Fruit fly (Drosophila melanogaster) whole organism, wandering third instar larva: ENCODE results near the gene Ge-1.

ENCODE experiments used
- Abd-B ChIP-seq: fragments of >200 bp; optimal IDR thresholded peaks from 2 replicates; lab custom pipeline; 2017; ENCODE audit warnings: missing biosample characterization, missing genetic modification characterization
- CG32264 ChIP-seq: fragments of 200-800 bp; sonication (Bioruptor generic); optimal IDR thresholded peaks from 2 replicates; lab custom pipeline; 2016; ENCODE audit warnings: missing biosample characterization, missing genetic modification characterization
- CG9705 ChIP-seq: fragments of 200-800 bp; sonication (Bioruptor generic); optimal IDR thresholded peaks from 2 replicates; lab custom pipeline; 2018; ENCODE audit warnings: missing biosample characterization, mild to moderate bottlenecking, missing genetic modification characterization
- CrebA ChIP-seq: fragments of 200-800 bp; sonication (Bioruptor generic); optimal IDR thresholded peaks from 2 replicates; lab custom pipeline; 2016; ENCODE audit warnings: missing biosample characterization, mild to moderate bottlenecking, missing genetic modification characterization, borderline replicate concordance
- Dfd ChIP-seq: fragments of >200 bp; optimal IDR thresholded peaks from 2 replicates; lab custom pipeline; 2017; ENCODE audit warnings: missing biosample characterization, missing genetic modification characterization
- Dif ChIP-seq: fragments of 200-275, 200-300 bp; sonication (Bioruptor generic); optimal IDR thresholded peaks from 2 replicates; lab custom pipeline; 2018; ENCODE audit warnings: missing biosample characterization, missing genetic modification characterization; ENCODE audit not compliant: partially characterized antibody
- GATAd ChIP-seq: sonication (Bioruptor generic); optimal IDR thresholded peaks from 2 replicates; lab custom pipeline; 2016; ENCODE audit warnings: missing biosample characterization, missing genetic modification characterization
- HLH106 ChIP-seq: fragments of 200-800 bp; optimal IDR thresholded peaks from 3 replicates; lab custom pipeline; 2019; ENCODE audit warnings: missing biosample characterization, mild to moderate bottlenecking, missing genetic modification characterization, moderate library complexity
- Hnf4 ChIP-seq: fragments of 200-800 bp; sonication (Bioruptor generic); optimal IDR thresholded peaks from 2 replicates; lab custom pipeline; 2016; ENCODE audit warnings: missing biosample characterization, mild to moderate bottlenecking, missing genetic modification characterization
- Hr78 ChIP-seq: fragments of >200 bp; optimal IDR thresholded peaks from 2 replicates; lab custom pipeline; 2017; ENCODE audit warnings: missing biosample characterization, missing genetic modification characterization
- Hr83 ChIP-seq: fragments of 200-300 bp; sonication (Bioruptor generic); optimal IDR thresholded peaks from 2 replicates; lab custom pipeline; 2016; ENCODE audit warnings: missing biosample characterization, mild to moderate bottlenecking, missing genetic modification characterization, moderate library complexity; ENCODE audit not compliant: poor library complexity, severe bottlenecking
- Jra ChIP-seq: sonication (Bioruptor generic); optimal IDR thresholded peaks from 2 replicates; lab custom pipeline; 2016; ENCODE audit warnings: missing biosample characterization, missing genetic modification characterization
- Mio ChIP-seq: sonication (Bioruptor generic); optimal IDR thresholded peaks from 2 replicates; lab custom pipeline; 2016; ENCODE audit warnings: missing biosample characterization, missing genetic modification characterization
- Myc ChIP-seq: fragments of >200 bp; optimal IDR thresholded peaks from 2 replicates; lab custom pipeline; 2017
- N ChIP-seq: fragments of >200 bp; optimal IDR thresholded peaks from 2 replicates; lab custom pipeline; 2018; ENCODE audit warnings: missing biosample characterization, missing external identifiers, missing genetic modification characterization
- OdsH ChIP-seq: fragments of 200-800 bp; sonication (Bioruptor generic); optimal IDR thresholded peaks from 2 replicates; lab custom pipeline; 2016; ENCODE audit warnings: missing biosample characterization, mild to moderate bottlenecking, missing genetic modification characterization
- Rel ChIP-seq, 2 experiments: fragments of 200-800 bp; sonication (Bioruptor generic) in 1 of 2; optimal IDR thresholded peaks; 2 replicates in 1 of 2; 3 replicates in 1 of 2; lab custom pipeline; 2016 to 2019; ENCODE audit warnings: mild to moderate bottlenecking in 2 of 2, missing biosample characterization in 2 of 2, missing genetic modification characterization in 2 of 2, moderate library complexity in 1 of 2
- Sp1 ChIP-seq: fragments of 200-800 bp; sonication (Bioruptor generic); optimal IDR thresholded peaks from 3 replicates; lab custom pipeline; 2019; ENCODE audit warnings: missing biosample characterization, mild to moderate bottlenecking, missing genetic modification characterization, moderate library complexity
- Vsx2 ChIP-seq: fragments of 200-300, 225-300 bp; sonication (Bioruptor generic); optimal IDR thresholded peaks from 2 replicates; lab custom pipeline; 2018; ENCODE audit warnings: missing biosample characterization, missing genetic modification characterization; ENCODE audit not compliant: partially characterized antibody
- br ChIP-seq: fragments of 200-800 bp; sonication (Bioruptor generic); optimal IDR thresholded peaks from 2 replicates; lab custom pipeline; 2016; ENCODE audit warnings: missing biosample characterization, missing genetic modification characterization
- brk ChIP-seq: fragments of 200-800 bp; sonication (Bioruptor generic); optimal IDR thresholded peaks from 2 replicates; lab custom pipeline; 2016; ENCODE audit warnings: missing biosample characterization, mild to moderate bottlenecking, missing genetic modification characterization
- dl ChIP-seq, 2 experiments: fragments of 175-275, 200-275 bp in 1 of 2; fragments of 200-275 bp in 1 of 2; sonication (Bioruptor generic); optimal IDR thresholded peaks; lab custom pipeline; 2018; ENCODE audit warnings: mild to moderate bottlenecking in 2 of 2, missing biosample characterization in 2 of 2, missing genetic modification characterization in 2 of 2, moderate library complexity in 2 of 2; ENCODE audit not compliant: partially characterized antibody in 2 of 2, insufficient read depth in 1 of 2
- dmrt93B ChIP-seq: fragments of 200-800 bp; sonication (Bioruptor generic); optimal IDR thresholded peaks from 2 replicates; lab custom pipeline; 2018; ENCODE audit warnings: missing biosample characterization, mild to moderate bottlenecking, missing genetic modification characterization
- dsf ChIP-seq: sonication (Bioruptor generic); optimal IDR thresholded peaks from 2 replicates; lab custom pipeline; 2016; ENCODE audit warnings: missing biosample characterization, missing genetic modification characterization, borderline replicate concordance
- ey ChIP-seq: fragments of 200-800 bp; sonication (Bioruptor generic); optimal IDR thresholded peaks from 2 replicates; lab custom pipeline; 2016; ENCODE audit warnings: missing biosample characterization, missing genetic modification characterization
- foxo ChIP-seq, 2 experiments: fragments of 200-800 bp; sonication (Bioruptor generic); optimal IDR thresholded peaks; 2 replicates in 1 of 2; 3 replicates in 1 of 2; lab custom pipeline; 2016 to 2017; ENCODE audit warnings: missing biosample characterization in 2 of 2, missing genetic modification characterization in 2 of 2
- fru ChIP-seq: fragments of 200-800 bp; sonication (Bioruptor generic); optimal IDR thresholded peaks from 3 replicates; lab custom pipeline; 2016; ENCODE audit warnings: missing biosample characterization, mild to moderate bottlenecking, missing genetic modification characterization
- h ChIP-seq: fragments of 200-800 bp; sonication (Bioruptor generic); optimal IDR thresholded peaks from 3 replicates; lab custom pipeline; 2016; ENCODE audit warnings: missing biosample characterization, mild to moderate bottlenecking, missing genetic modification characterization
- jim ChIP-seq: fragments of 175-275, 200-325 bp; sonication (Bioruptor generic); optimal IDR thresholded peaks from 2 replicates; lab custom pipeline; 2016; ENCODE audit warnings: missing biosample characterization, mild to moderate bottlenecking, missing genetic modification characterization
- lola ChIP-seq: fragments of >200 bp; optimal IDR thresholded peaks from 2 replicates; lab custom pipeline; 2017; ENCODE audit warnings: missing biosample characterization, missing genetic modification characterization
- pan ChIP-seq: fragments of >200 bp; optimal IDR thresholded peaks from 2 replicates; lab custom pipeline; 2017
- psq ChIP-seq: fragments of 200-800 bp; sonication (Bioruptor generic); optimal IDR thresholded peaks from 3 replicates; lab custom pipeline; 2017; ENCODE audit warnings: missing biosample characterization, mild to moderate bottlenecking, missing genetic modification characterization, moderate library complexity
- rgr ChIP-seq: fragments of 200-800 bp; sonication (Bioruptor generic); optimal IDR thresholded peaks from 3 replicates; lab custom pipeline; 2016; ENCODE audit warnings: missing biosample characterization, mild to moderate bottlenecking, missing genetic modification characterization
- sage ChIP-seq: fragments of 200-800 bp; sonication (Bioruptor generic); optimal IDR thresholded peaks from 2 replicates; lab custom pipeline; 2016; ENCODE audit warnings: missing biosample characterization, mild to moderate bottlenecking, missing genetic modification characterization
- sv ChIP-seq: fragments of 200-800 bp; sonication (Bioruptor generic); optimal IDR thresholded peaks from 3 replicates; lab custom pipeline; 2016; ENCODE audit warnings: missing biosample characterization, missing genetic modification characterization
- tai ChIP-seq: sonication (Bioruptor generic); optimal IDR thresholded peaks from 2 replicates; lab custom pipeline; 2016; ENCODE audit warnings: missing biosample characterization, missing genetic modification characterization
- usp ChIP-seq: fragments of >200 bp; optimal IDR thresholded peaks from 2 replicates; lab custom pipeline; 2017; ENCODE audit warnings: missing biosample characterization, missing genetic modification characterization
- woc ChIP-seq: sonication (Bioruptor generic); optimal IDR thresholded peaks from 2 replicates; lab custom pipeline; 2016; ENCODE audit warnings: missing biosample characterization, mild to moderate bottlenecking, missing genetic modification characterization

Gene Ge-1

dm6 chr2L:11052493-11052788 lies 48.2 kb downstream of the Ge-1 start:
- TF ChIP-seq rgr (GFP tag; lab: Kevin White, UChicago), result peak; percentile 36
- TF ChIP-seq ey (GFP tag; lab: Kevin White, UChicago), result no peak
- no peak for TF ChIP-seq Hr83 (GFP tag; lab: Kevin White, UChicago)
- no peak for TF ChIP-seq Dif (GFP tag; lab: Kevin White, UChicago)
- no peak for TF ChIP-seq jim (GFP tag; lab: Kevin White, UChicago)
- no peak for TF ChIP-seq GATAd
- peak; percentile 61 for TF ChIP-seq Sp1 (GFP tag; lab: Kevin White, UChicago)
- TF ChIP-seq br (GFP tag; lab: Kevin White, UChicago), result no peak
- TF ChIP-seq CG32264 (GFP tag; lab: Kevin White, UChicago), result no peak
- TF ChIP-seq foxo (GFP tag; optimal IDR thresholded peaks at IDR 0.05; lab: Kevin White, UChicago), result peak in 1 of 2 experiments; percentile 24
- no peak for TF ChIP-seq Mio (GFP tag; lab: Kevin White, UChicago)
- peak; percentile 84 for TF ChIP-seq fru (GFP tag; lab: Kevin White, UChicago)
- no peak for TF ChIP-seq sv
- no peak for TF ChIP-seq Myc (lab: Kevin White, UChicago)
- no peak for TF ChIP-seq brk (GFP tag; lab: Kevin White, UChicago)
- no peak for TF ChIP-seq Rel (GFP tag; optimal IDR thresholded peaks at IDR 0.05; lab: Kevin White, UChicago)
- no peak for TF ChIP-seq Rel (tag; optimal IDR thresholded peaks at IDR 0.05; lab: Kevin White, UChicago)
- no peak for TF ChIP-seq CG9705
- no peak for TF ChIP-seq h (GFP tag; lab: Kevin White, UChicago)
- TF ChIP-seq sage (GFP tag; lab: Kevin White, UChicago), result peak; percentile 36
- peak; percentile 30 for TF ChIP-seq dmrt93B
- no peak for TF ChIP-seq Dfd (GFP tag; lab: Kevin White, UChicago)
- no peak for TF ChIP-seq tai (GFP tag; lab: Kevin White, UChicago)
- no peak for TF ChIP-seq dl (GFP tag; optimal IDR thresholded peaks at IDR 0.05; lab: Kevin White, UChicago; ENCODE audit: insufficient read depth in 1 of 2, partially characterized antibody in 2 of 2)
- no peak for TF ChIP-seq OdsH (GFP tag; lab: Kevin White, UChicago)
- no peak for TF ChIP-seq psq (GFP tag; lab: Kevin White, UChicago)
- TF ChIP-seq Vsx2 (GFP tag; lab: Kevin White, UChicago), result no peak
- no peak for TF ChIP-seq woc
- no peak for TF ChIP-seq Jra (GFP tag; lab: Kevin White, UChicago)
- no peak for TF ChIP-seq pan (lab: Kevin White, UChicago)
- TF ChIP-seq dsf (GFP tag; lab: Kevin White, UChicago), result no peak
- no peak for TF ChIP-seq lola (GFP tag; lab: Kevin White, UChicago)
- no peak for TF ChIP-seq usp
- TF ChIP-seq Hnf4, result peak; percentile 6
- TF ChIP-seq N (GFP tag; lab: Kevin White, UChicago), result no peak
- no peak for TF ChIP-seq CrebA
- no peak for TF ChIP-seq Hr78
- TF ChIP-seq HLH106, result peak; percentile 74
- no peak for TF ChIP-seq Abd-B (GFP tag; lab: Kevin White, UChicago)

- TF ChIP-seq pan (lab: Kevin White, UChicago), result no peak
- TF ChIP-seq Abd-B (GFP tag; lab: Kevin White, UChicago), result no peak
- TF ChIP-seq Vsx2 (GFP tag; lab: Kevin White, UChicago), result no peak
- peak; percentile 43 for TF ChIP-seq ey (GFP tag; lab: Kevin White, UChicago)
- TF ChIP-seq CG9705, result no peak
- no peak for TF ChIP-seq Dif (GFP tag; lab: Kevin White, UChicago)
- TF ChIP-seq usp, result no peak
- TF ChIP-seq GATAd, result no peak
- TF ChIP-seq Sp1 (GFP tag; lab: Kevin White, UChicago), result no peak
- TF ChIP-seq h (GFP tag; lab: Kevin White, UChicago), result peak; percentile 44
- peak; percentile 18 for TF ChIP-seq HLH106
- TF ChIP-seq sv, result no peak
- TF ChIP-seq br (GFP tag; lab: Kevin White, UChicago), result no peak
- TF ChIP-seq brk (GFP tag; lab: Kevin White, UChicago), result no peak
- no peak for TF ChIP-seq CG32264 (GFP tag; lab: Kevin White, UChicago)
- peak in 1 of 2 experiments; percentile 18 for TF ChIP-seq foxo (GFP tag; optimal IDR thresholded peaks at IDR 0.05; lab: Kevin White, UChicago)
- TF ChIP-seq Hr78, result no peak
- TF ChIP-seq lola (GFP tag; lab: Kevin White, UChicago), result no peak
- no peak for TF ChIP-seq psq (GFP tag; lab: Kevin White, UChicago)
- TF ChIP-seq woc, result peak; percentile 25
- no peak for TF ChIP-seq sage (GFP tag; lab: Kevin White, UChicago)
- TF ChIP-seq Myc (lab: Kevin White, UChicago), result no peak
- TF ChIP-seq Rel (GFP tag; optimal IDR thresholded peaks at IDR 0.05; lab: Kevin White, UChicago), result no peak
- TF ChIP-seq Rel (tag; optimal IDR thresholded peaks at IDR 0.05; lab: Kevin White, UChicago), result no peak
- no peak for TF ChIP-seq Hr83 (GFP tag; lab: Kevin White, UChicago)
- peak; percentile 74 for TF ChIP-seq fru (GFP tag; lab: Kevin White, UChicago)
- TF ChIP-seq dl (GFP tag; optimal IDR thresholded peaks at IDR 0.05; lab: Kevin White, UChicago; ENCODE audit: insufficient read depth in 1 of 2, partially characterized antibody in 2 of 2), result no peak
- TF ChIP-seq dsf (GFP tag; lab: Kevin White, UChicago), result no peak
- TF ChIP-seq jim (GFP tag; lab: Kevin White, UChicago), result no peak
- TF ChIP-seq Mio (GFP tag; lab: Kevin White, UChicago), result no peak
- TF ChIP-seq dmrt93B, result no peak
- no peak for TF ChIP-seq N (GFP tag; lab: Kevin White, UChicago)
- no peak for TF ChIP-seq CrebA
- TF ChIP-seq Dfd (GFP tag; lab: Kevin White, UChicago), result no peak
- no peak for TF ChIP-seq Hnf4
- no peak for TF ChIP-seq Jra (GFP tag; lab: Kevin White, UChicago)
- TF ChIP-seq OdsH (GFP tag; lab: Kevin White, UChicago), result no peak
- TF ChIP-seq tai (GFP tag; lab: Kevin White, UChicago), result no peak
- TF ChIP-seq rgr (GFP tag; lab: Kevin White, UChicago), result peak; percentile 21
Observed at dm6 chr2L:11051644-11052492, 48.8 kb downstream of the Ge-1 start.
